Fruit fly (Drosophila melanogaster): ENCODE data around the gene ICA69.

- no peak for TF ChIP-seq usp (GFP tag; optimal IDR thresholded peaks at IDR 0.05)
- TF ChIP-seq psq (optimal IDR thresholded peaks at IDR 0.05) = no peak
- no peak for TF ChIP-seq EcR (GFP tag; optimal IDR thresholded peaks at IDR 0.05)
- TF ChIP-seq Dll (optimal IDR thresholded peaks at IDR 0.05) = no peak
- TF ChIP-seq pan (optimal IDR thresholded peaks at IDR 0.05) = no peak
Observed at dm6 chr3L:21106883-21107282, 24.4 kb upstream of the ICA69 start.
